Fruit fly (Drosophila melanogaster): Measurements from ENCODE around the gene Dhc64C.

- TF ChIP-seq CG8478 (optimal IDR thresholded peaks at IDR 0.05): no peak
- no peak for TF ChIP-seq CTCF (optimal IDR thresholded peaks at IDR 0.05)
Measured at dm6 chr3L:4835005-4835404, 9.5 kb upstream of the Dhc64C start.

Measured in S2 (cell line).